Worm (Caenorhabditis elegans) whole organism, L4 larva: Measurements from ENCODE around the gene xbx-6.
A peak's percentile ranks its signal among the peaks of the same experiment; 100 is the strongest.

ENCODE experiments used
- F10B5.3 ChIP-seq: sonication (generic microtip); optimal IDR thresholded peaks from 2 replicates; lab custom pipeline; 2016; ENCODE audit warnings: mild to moderate bottlenecking, missing genetic modification characterization, missing compliant biosample characterization
- F44E2.7 ChIP-seq: fragments of 200-800 bp; sonication (Bioruptor generic); IDR thresholded peaks from 2 replicates; pipeline ENCODE4 v2.1.2; 2022; ENCODE audit warnings: missing genetic modification characterization, missing compliant biosample characterization
- F49E8.2 ChIP-seq: sonication (generic microtip); optimal IDR thresholded peaks from 2 replicates; lab custom pipeline; 2016; ENCODE audit warnings: missing compliant biosample characterization, mild to moderate bottlenecking, missing genetic modification characterization, borderline replicate concordance
- R02D3.7 ChIP-seq: fragments of 150-350 bp; sonication (generic microtip); optimal IDR thresholded peaks from 3 replicates; lab custom pipeline; 2014; ENCODE audit warnings: missing biosample characterization, missing genetic modification characterization
- Y105C5A.15 ChIP-seq: fragments of 200-800 bp; sonication (Bioruptor generic); IDR thresholded peaks from 2 replicates; pipeline ENCODE4 v1.3.6; 2022; ENCODE audit warnings: missing genetic modification characterization, missing compliant biosample characterization
- Y75B8A.6 ChIP-seq: fragments of 200-800 bp; sonication (Bioruptor generic); IDR thresholded peaks from 2 replicates; pipeline ENCODE4 v1.3.6; 2022; ENCODE audit warnings: missing genetic modification reagents, missing genetic modification characterization, missing compliant biosample characterization
- ZK337.2 ChIP-seq: fragments of 200-800 bp; sonication (Bioruptor generic); IDR thresholded peaks from 2 replicates; pipeline ENCODE4 v1.3.6; 2022; ENCODE audit warnings: missing genetic modification reagents, missing genetic modification characterization, missing compliant biosample characterization
- aha-1 ChIP-seq: fragments of 150-350 bp; peaks from one replicate; lab custom pipeline; 2014; ENCODE audit warnings: missing biosample characterization, missing genetic modification characterization
- ceh-20 ChIP-seq: fragments of 200-800 bp; sonication (Bioruptor generic); IDR thresholded peaks from 2 replicates; pipeline ENCODE4 v1.3.6; 2022; ENCODE audit warnings: missing genetic modification reagents, missing genetic modification characterization, missing compliant biosample characterization
- ceh-32 ChIP-seq: sonication (generic microtip); optimal IDR thresholded peaks from 2 replicates; lab custom pipeline; 2016; ENCODE audit warnings: mild to moderate bottlenecking, missing genetic modification characterization, missing compliant biosample characterization; ENCODE audit not compliant: poor library complexity
- dmd-6 ChIP-seq: fragments of 200-800 bp; sonication (Bioruptor generic); IDR thresholded peaks from 2 replicates; pipeline ENCODE4 v1.3.6; 2022; ENCODE audit warnings: missing genetic modification reagents, missing genetic modification characterization, missing compliant biosample characterization
- egl-27 ChIP-seq: sonication (generic microtip); optimal IDR thresholded peaks from 3 replicates; lab custom pipeline; 2017; ENCODE audit warnings: missing biosample characterization, missing genetic modification reagents, missing genetic modification characterization
- egl-43 ChIP-seq: fragments of 200-800 bp; sonication (Bioruptor generic); IDR thresholded peaks from 2 replicates; pipeline ENCODE4 v1.3.6; 2022; ENCODE audit warnings: missing genetic modification reagents, missing genetic modification characterization, missing compliant biosample characterization
- hlh-11 ChIP-seq: fragments of 200-800 bp; sonication (Bioruptor generic); optimal IDR thresholded peaks from 2 replicates; lab custom pipeline; 2018; ENCODE audit warnings: mild to moderate bottlenecking, missing genetic modification characterization, missing compliant biosample characterization
- hlh-30 ChIP-seq: sonication (generic microtip); optimal IDR thresholded peaks from 2 replicates; lab custom pipeline; 2017; ENCODE audit warnings: antibody characterized with exemption, mild to moderate bottlenecking, missing genetic modification characterization, missing compliant biosample characterization; ENCODE audit not compliant: insufficient read depth
- lin-29 ChIP-seq: fragments of 200-800 bp; sonication (Bioruptor generic); IDR thresholded peaks from 2 replicates; pipeline ENCODE4 v1.3.6; 2022; ENCODE audit warnings: missing genetic modification reagents, missing genetic modification characterization, missing compliant biosample characterization
- lin-38 ChIP-seq: fragments of 200-800 bp; sonication (Bioruptor generic); IDR thresholded peaks from 2 replicates; pipeline ENCODE4 v1.3.6; 2022; ENCODE audit warnings: missing genetic modification reagents, missing genetic modification characterization, missing compliant biosample characterization
- lir-3 ChIP-seq: sonication (generic microtip); optimal IDR thresholded peaks from 2 replicates; lab custom pipeline; 2016; ENCODE audit warnings: mild to moderate bottlenecking, missing genetic modification characterization, missing compliant biosample characterization
- madf-5 ChIP-seq, 2 experiments: fragments of 200-800 bp; sonication (Bioruptor generic); IDR thresholded peaks; 2 replicates each; pipeline ENCODE4 v1.3.6; 2022; ENCODE audit warnings: missing compliant biosample characterization in 2 of 2, missing genetic modification characterization in 2 of 2
- madf-9 ChIP-seq: fragments of 200-800 bp; sonication (Bioruptor generic); conservative IDR thresholded peaks from 2 replicates; pipeline ENCODE4 v1.3.6; 2022; ENCODE audit warnings: missing genetic modification reagents, missing genetic modification characterization, missing compliant biosample characterization
- mdt-29 ChIP-seq: fragments of 200-800 bp; sonication (Bioruptor generic); IDR thresholded peaks from 2 replicates; pipeline ENCODE4 v1.3.6; 2022; ENCODE audit warnings: missing genetic modification reagents, missing genetic modification characterization, missing compliant biosample characterization
- mes-2 ChIP-seq: sonication (generic microtip); optimal IDR thresholded peaks from 2 replicates; lab custom pipeline; 2016; ENCODE audit warnings: missing genotype, mild to moderate bottlenecking, missing genetic modification characterization, missing compliant biosample characterization; ENCODE audit not compliant: poor library complexity, severe bottlenecking
- nhr-6 ChIP-seq: fragments of 150-350 bp; optimal IDR thresholded peaks from 2 replicates; lab custom pipeline; 2014; ENCODE audit warnings: missing biosample characterization, missing genetic modification characterization
- nhr-77 ChIP-seq: fragments of 150-350 bp; optimal IDR thresholded peaks from 2 replicates; lab custom pipeline; 2014; ENCODE audit warnings: missing biosample characterization, missing genetic modification characterization
- php-3 ChIP-seq: fragments of 200-800 bp; sonication (Bioruptor generic); IDR thresholded peaks from 2 replicates; pipeline ENCODE4 v1.3.6; 2022; ENCODE audit warnings: missing genetic modification reagents, missing genetic modification characterization, missing compliant biosample characterization
- pqm-1 ChIP-seq: sonication (generic microtip); optimal IDR thresholded peaks from 2 replicates; lab custom pipeline; 2017; ENCODE audit warnings: missing biosample characterization, missing genetic modification characterization
- rbr-2 ChIP-seq: sonication (generic microtip); optimal IDR thresholded peaks from 2 replicates; lab custom pipeline; 2016; ENCODE audit warnings: missing genotype, missing genetic modification characterization, missing compliant biosample characterization
- saeg-2 ChIP-seq: fragments of 200-800 bp; sonication (Bioruptor generic); IDR thresholded peaks from 2 replicates; pipeline ENCODE4 v1.3.6; 2022; ENCODE audit warnings: missing genetic modification reagents, missing genetic modification characterization, missing compliant biosample characterization
- sdz-12 ChIP-seq: fragments of 200-800 bp; sonication (Bioruptor generic); optimal IDR thresholded peaks from 2 replicates; lab custom pipeline; 2018; ENCODE audit warnings: mild to moderate bottlenecking, missing genetic modification characterization, missing compliant biosample characterization
- spr-1 ChIP-seq: sonication (generic microtip); optimal IDR thresholded peaks from 2 replicates; lab custom pipeline; 2016; ENCODE audit warnings: mild to moderate bottlenecking, missing genetic modification characterization, missing compliant biosample characterization
- spr-3 ChIP-seq: fragments of 200-800 bp; sonication (Bioruptor generic); optimal IDR thresholded peaks from 2 replicates; lab custom pipeline; 2018; ENCODE audit warnings: mild to moderate bottlenecking, missing genetic modification characterization, missing compliant biosample characterization
- tag-97 ChIP-seq: fragments of 200-800 bp; sonication (Bioruptor generic); IDR thresholded peaks from 2 replicates; pipeline ENCODE4 v1.3.6; 2022; ENCODE audit warnings: missing genetic modification characterization, missing compliant biosample characterization
- unc-39 ChIP-seq: sonication (generic microtip); optimal IDR thresholded peaks from 2 replicates; lab custom pipeline; 2017; ENCODE audit warnings: missing biosample characterization, missing genetic modification characterization
- unc-62 ChIP-seq, 3 experiments: fragments of 150-350 bp in 1 of 3; sonication (generic microtip); optimal IDR thresholded peaks in 2 of 3; peaks in 1 of 3; 1 replicate in 1 of 3; 2 replicates in 2 of 3; lab custom pipeline; 2014 to 2017; ENCODE audit warnings: missing biosample characterization in 3 of 3, missing genetic modification characterization in 3 of 3, missing genetic modification reagents in 3 of 3, missing genotype in 1 of 3

Gene xbx-6

DNA sequence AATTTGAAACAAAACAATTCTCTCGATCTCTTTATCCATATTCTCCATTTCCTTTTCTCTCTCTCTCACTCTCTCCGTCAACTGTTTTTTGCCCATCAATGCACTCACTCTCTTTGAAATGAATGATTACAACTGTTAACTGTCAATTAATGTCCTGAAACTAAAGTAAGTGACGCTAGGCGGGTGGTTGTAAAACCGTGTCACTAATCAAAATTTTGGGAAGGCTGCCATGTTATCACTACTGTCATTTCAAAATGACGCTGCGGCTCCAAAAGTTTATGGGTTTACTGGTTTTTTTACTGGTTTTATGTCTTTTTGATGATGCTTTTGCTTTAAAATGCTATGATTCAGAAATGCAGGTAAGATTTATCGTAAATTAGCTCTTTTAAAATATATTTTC is 23.7 kb upstream of the xbx-6 start, which contains the start of gene ZK287.9 (continued):
- TF ChIP-seq ceh-20 (0 out of 2 replicates have a peak, but pooled peaks have one; percentile 49), php-3 (peak; percentile 83), ceh-32 (no peak), hlh-11 (peak; percentile 70), nhr-77 (tag; lab: Kevin White, UChicago) (no peak), madf-5 (GFP tag; IDR thresholded peaks at IDR 0.05; lab: Robert Waterston, UW) (no peak), lin-29 (GFP tag; lab: Robert Waterston, UW) (no peak), unc-62 (GFP tag; optimal IDR thresholded peaks at IDR 0.05 in 1 of 2; lab: Kevin White, UChicago) (peak in 1 of 2 experiments; percentile 49), unc-62 (tag; optimal IDR thresholded peaks at IDR 0.05; lab: Kevin White, UChicago) (no peak), hlh-30 (no peak), aha-1 (tag; lab: Kevin White, UChicago) (no peak), F49E8.2 (tag; lab: Kevin White, UChicago) (no peak), mes-2 (tag; lab: Kevin White, UChicago) (no peak), ZK337.2 (GFP tag; lab: Robert Waterston, UW) (no peak), unc-39 (no peak), nhr-6 (tag; lab: Kevin White, UChicago) (no peak), F10B5.3 (tag; lab: Kevin White, UChicago) (no peak), R02D3.7 (tag; lab: Kevin White, UChicago) (no peak), tag-97 (GFP tag; lab: Robert Waterston, UW) (no peak), F44E2.7 (GFP tag; lab: Robert Waterston, UW) (no peak)

DNA sequence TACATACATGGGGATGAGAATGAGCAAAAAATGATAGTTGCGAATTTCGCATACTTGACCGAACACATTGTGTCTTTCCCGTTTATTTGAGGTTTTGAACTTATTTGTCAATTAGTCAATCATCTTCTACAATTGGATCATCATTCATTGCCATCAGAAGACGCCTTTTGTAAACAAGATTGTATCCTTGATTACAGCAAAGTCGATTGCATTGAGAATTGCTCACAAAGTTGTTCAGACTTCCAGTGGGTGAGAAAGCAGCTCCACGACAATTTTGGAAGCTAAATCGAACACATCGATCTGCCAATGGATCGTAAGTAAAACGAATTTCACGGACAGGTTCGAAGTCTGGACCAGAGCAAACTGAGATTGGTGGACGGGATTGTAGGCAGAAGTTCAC is 22.6 kb upstream of the xbx-6 start:
- TF ChIP-seq madf-9 (no peak), unc-62 (GFP tag; optimal IDR thresholded peaks at IDR 0.05 in 1 of 2; lab: Kevin White, UChicago) (peak in 1 of 2 experiments; percentile 91), unc-62 (tag; optimal IDR thresholded peaks at IDR 0.05; lab: Kevin White, UChicago) (no peak)

ce11 chrV:9685559-9685958 is 17.3 kb upstream of the xbx-6 start, which contains the start of gene ZK287.4:
Gene ZK287.4, minus strand, starts transcription at chrV:9685659.
- TF ChIP-seq ceh-20 (no peak), Y105C5A.15 (GFP tag; lab: Robert Waterston, UW) (no peak), mdt-29 (no peak), aha-1 (tag; lab: Kevin White, UChicago) (peak; percentile 56), R02D3.7 (tag; lab: Kevin White, UChicago) (no peak), rbr-2 (tag; lab: Kevin White, UChicago) (no peak), egl-27 (tag; lab: Kevin White, UChicago) (no peak), sdz-12 (GFP tag; lab: Kevin White, UChicago) (no peak), lir-3 (tag; lab: Kevin White, UChicago) (no peak)

ce11 chrV:9689364-9689763 is 13.5 kb upstream of the xbx-6 start:
- peak; percentile 27 for TF ChIP-seq F49E8.2 (tag; lab: Kevin White, UChicago)
- TF ChIP-seq pqm-1 (tag; lab: Kevin White, UChicago): no peak
- TF ChIP-seq Y75B8A.6 (GFP tag; lab: Robert Waterston, UW): 0 out of 2 replicates have a peak, but pooled peaks have one; percentile 15
- TF ChIP-seq, all 104 proteins: peak for 2

ce11 chrV:9690099-9690572 is 12.7 kb upstream of the xbx-6 start, which contains the start of gene rbx-1:
Gene rbx-1, minus strand, starts transcription at chrV:9690522.
- TF ChIP-seq spr-3 (GFP tag; lab: Kevin White, UChicago): no peak
- no peak for TF ChIP-seq lin-38 (GFP tag; lab: Robert Waterston, UW)
- TF ChIP-seq egl-43 (GFP tag; lab: Robert Waterston, UW): 0 out of 2 replicates have a peak, but pooled peaks have one; percentile 39
- TF ChIP-seq saeg-2 (GFP tag; lab: Robert Waterston, UW): no peak
- no peak for TF ChIP-seq dmd-6 (GFP tag; lab: Robert Waterston, UW)
- no peak for TF ChIP-seq spr-1
- TF ChIP-seq Y75B8A.6 (GFP tag; lab: Robert Waterston, UW): no peak
